Worm (Caenorhabditis elegans) whole organism, late embryonic: Measurements from ENCODE around the gene srh-201.

ENCODE experiments used
- npax-4 ChIP-seq: sonication (generic microtip); optimal IDR thresholded peaks from 2 replicates; lab custom pipeline; 2016; ENCODE audit warnings: missing genetic modification characterization, missing compliant biosample characterization
- tbx-2 ChIP-seq: sonication (generic microtip); optimal IDR thresholded peaks from 2 replicates; lab custom pipeline; 2016; ENCODE audit warnings: missing genetic modification characterization, missing compliant biosample characterization

ce11 chrV:9015540-9015939 lies 1.9 kb upstream of the srh-201 start, which contains the start of gene srt-18:
- no peak for TF ChIP-seq tbx-2
- no peak for TF ChIP-seq npax-4 (tag; lab: Kevin White, UChicago)
